Worm (Caenorhabditis elegans) whole organism, early embryonic: ENCODE measurements around the gene pbs-3.

Experiments used
- B0310.2 ChIP-seq: sonication (generic microtip); optimal IDR thresholded peaks from 2 replicates; lab custom pipeline; 2016; ENCODE audit warnings: mild to moderate bottlenecking, missing genetic modification characterization, missing compliant biosample characterization
- ama-1 ChIP-seq: fragments of 150-350 bp; optimal IDR thresholded peaks from 2 replicates; lab custom pipeline; 2014
- ceh-36 ChIP-seq: sonication (generic microtip); optimal IDR thresholded peaks from 2 replicates; lab custom pipeline; 2016; ENCODE audit warnings: missing genetic modification characterization, inconsistent platforms, missing compliant biosample characterization
- hmbx-1 ChIP-seq: sonication (generic microtip); optimal IDR thresholded peaks from 2 replicates; lab custom pipeline; 2016; ENCODE audit warnings: mild to moderate bottlenecking, missing genetic modification characterization, missing compliant biosample characterization
- hmg-4 ChIP-seq: fragments of 200-800 bp; sonication (Bioruptor generic); optimal IDR thresholded peaks from 2 replicates; lab custom pipeline; 2018; ENCODE audit warnings: mild to moderate bottlenecking, missing genetic modification characterization, missing compliant biosample characterization
- hnd-1 ChIP-seq: sonication (generic microtip); optimal IDR thresholded peaks from 2 replicates; lab custom pipeline; 2016; ENCODE audit warnings: missing genetic modification characterization, missing compliant biosample characterization
- pes-1 ChIP-seq: fragments of 200-800 bp; sonication (Bioruptor generic); IDR thresholded peaks from 2 replicates; pipeline ENCODE4 v1.3.6; 2022; ENCODE audit warnings: missing genetic modification reagents, missing genetic modification characterization, missing compliant biosample characterization
- sea-1 ChIP-seq: fragments of 200-800 bp; sonication (Bioruptor generic); conservative IDR thresholded peaks from 2 replicates; pipeline ENCODE4 v1.3.6; 2022; ENCODE audit warnings: missing genetic modification characterization, missing compliant biosample characterization

ce11 chrII:4998657-4999056, 43.4 kb upstream of the pbs-3 start, which contains the start of gene F59A6.11:
- TF ChIP-seq ama-1 (lab: Kevin White, UChicago) (no peak), pes-1 (GFP tag; lab: Robert Waterston, UW) (no peak), B0310.2 (tag; lab: Kevin White, UChicago) (no peak), hmbx-1 (tag; lab: Kevin White, UChicago) (no peak), hmg-4 (no peak), sea-1 (GFP tag; lab: Robert Waterston, UW) (no peak), ceh-36 (tag; lab: Kevin White, UChicago) (no peak), hnd-1 (tag; lab: Kevin White, UChicago) (no peak)
